Worm (Caenorhabditis elegans) whole organism, late embryonic: Measurements from ENCODE around the gene mon-2.

Source experiments
- C08G9.2 ChIP-seq: sonication (generic microtip); optimal IDR thresholded peaks from 2 replicates; lab custom pipeline; 2016; ENCODE audit warnings: mild to moderate bottlenecking, missing genetic modification characterization, moderate library complexity, missing compliant biosample characterization
- C38D4.7 ChIP-seq: fragments of 200-800 bp; sonication (Bioruptor generic); optimal IDR thresholded peaks from 2 replicates; lab custom pipeline; 2018; ENCODE audit warnings: mild to moderate bottlenecking, missing genetic modification characterization, moderate library complexity, missing compliant biosample characterization
- F13H6.1 ChIP-seq: sonication (generic microtip); optimal IDR thresholded peaks from 2 replicates; lab custom pipeline; 2016; ENCODE audit warnings: missing genetic modification characterization, missing compliant biosample characterization
- K02D7.2 ChIP-seq: sonication (generic microtip); optimal IDR thresholded peaks from 2 replicates; lab custom pipeline; 2017; ENCODE audit warnings: mild to moderate bottlenecking, missing genetic modification characterization, missing compliant biosample characterization
- Y22D7AL.16 ChIP-seq: sonication (generic microtip); optimal IDR thresholded peaks from 2 replicates; lab custom pipeline; 2016; ENCODE audit warnings: missing genetic modification characterization, missing compliant biosample characterization
- ama-1 ChIP-seq: fragments of 150-350 bp; optimal IDR thresholded peaks from 2 replicates; lab custom pipeline; 2014
- ceh-14 ChIP-seq: sonication (generic microtip); optimal IDR thresholded peaks from 2 replicates; lab custom pipeline; 2016; ENCODE audit warnings: missing genotype, missing genetic modification characterization, missing compliant biosample characterization
- ceh-18 ChIP-seq: sonication (generic microtip); optimal IDR thresholded peaks from 2 replicates; lab custom pipeline; 2016; ENCODE audit warnings: missing genetic modification characterization, missing compliant biosample characterization
- ceh-2 ChIP-seq: sonication (generic microtip); optimal IDR thresholded peaks from 2 replicates; lab custom pipeline; 2016; ENCODE audit warnings: missing genotype, missing genetic modification characterization, missing compliant biosample characterization
- ceh-22 ChIP-seq: sonication (generic microtip); optimal IDR thresholded peaks from 2 replicates; lab custom pipeline; 2017; ENCODE audit warnings: missing biosample characterization, missing genetic modification characterization
- ceh-24 ChIP-seq: sonication (generic microtip); optimal IDR thresholded peaks from 2 replicates; lab custom pipeline; 2016; ENCODE audit warnings: mild to moderate bottlenecking, missing genetic modification characterization, missing compliant biosample characterization
- ceh-30 ChIP-seq: fragments of 150-350 bp; optimal IDR thresholded peaks from 2 replicates; lab custom pipeline; 2014; ENCODE audit warnings: missing biosample characterization, missing genetic modification characterization
- ceh-31 ChIP-seq: sonication (generic microtip); optimal IDR thresholded peaks from 2 replicates; lab custom pipeline; 2016; ENCODE audit warnings: missing genetic modification characterization, missing compliant biosample characterization
- ceh-45 ChIP-seq: fragments of 200-800 bp; sonication (Bioruptor generic); IDR thresholded peaks from 2 replicates; pipeline ENCODE4 v1.3.6; 2022; ENCODE audit warnings: missing genetic modification reagents, missing genetic modification characterization, missing compliant biosample characterization
- ceh-6 ChIP-seq: fragments of 200-800 bp; sonication (Bioruptor generic); optimal IDR thresholded peaks from 2 replicates; lab custom pipeline; 2018; ENCODE audit warnings: mild to moderate bottlenecking, missing genetic modification characterization, missing compliant biosample characterization
- ceh-9 ChIP-seq: sonication (generic microtip); optimal IDR thresholded peaks from 2 replicates; lab custom pipeline; 2016; ENCODE audit warnings: mild to moderate bottlenecking, missing genetic modification characterization, inconsistent platforms, missing compliant biosample characterization
- che-1 ChIP-seq: sonication (generic microtip); optimal IDR thresholded peaks from 2 replicates; lab custom pipeline; 2016; ENCODE audit warnings: mild to moderate bottlenecking, missing genetic modification characterization, missing compliant biosample characterization
- dve-1 ChIP-seq: sonication (generic microtip); optimal IDR thresholded peaks from 2 replicates; lab custom pipeline; 2017; ENCODE audit warnings: antibody characterized with exemption, mild to moderate bottlenecking, missing genetic modification characterization, missing compliant biosample characterization
- elt-2 ChIP-seq: sonication (generic microtip); optimal IDR thresholded peaks from 2 replicates; lab custom pipeline; 2016; ENCODE audit warnings: missing genetic modification reagents, missing genetic modification characterization, missing compliant biosample characterization
- fkh-10 ChIP-seq: fragments of 150-350 bp; optimal IDR thresholded peaks from 2 replicates; lab custom pipeline; 2014; ENCODE audit warnings: missing biosample characterization, missing genetic modification reagents, missing genetic modification characterization
- hlh-13 ChIP-seq: fragments of 200-800 bp; sonication (Bioruptor generic); optimal IDR thresholded peaks from 2 replicates; lab custom pipeline; 2018; ENCODE audit warnings: mild to moderate bottlenecking, missing genetic modification characterization, missing compliant biosample characterization
- hlh-8 ChIP-seq: sonication (generic microtip); optimal IDR thresholded peaks from 2 replicates; lab custom pipeline; 2016; ENCODE audit warnings: missing genotype, missing genetic modification characterization, missing compliant biosample characterization
- lin-11 ChIP-seq: fragments of 200-800 bp; sonication (Bioruptor generic); optimal IDR thresholded peaks from 2 replicates; lab custom pipeline; 2018; ENCODE audit warnings: mild to moderate bottlenecking, missing genetic modification characterization, missing compliant biosample characterization
- mec-3 ChIP-seq: sonication (generic microtip); optimal IDR thresholded peaks from 2 replicates; lab custom pipeline; 2016; ENCODE audit warnings: borderline replicate concordance, missing genetic modification characterization, missing compliant biosample characterization
- nhr-11 ChIP-seq: fragments of 150-350 bp; optimal IDR thresholded peaks from 2 replicates; lab custom pipeline; 2014; ENCODE audit warnings: missing biosample characterization, missing genetic modification characterization
- odd-2 ChIP-seq: sonication (generic microtip); optimal IDR thresholded peaks from 2 replicates; lab custom pipeline; 2017; ENCODE audit warnings: antibody characterized with exemption, mild to moderate bottlenecking, missing genetic modification characterization, missing compliant biosample characterization
- pax-1 ChIP-seq: fragments of 150-350 bp; optimal IDR thresholded peaks from 2 replicates; lab custom pipeline; 2014; ENCODE audit warnings: missing biosample characterization, missing genetic modification characterization
- pha-2 ChIP-seq: sonication (generic microtip); optimal IDR thresholded peaks from 2 replicates; lab custom pipeline; 2017; ENCODE audit warnings: mild to moderate bottlenecking, missing genetic modification characterization, missing compliant biosample characterization
- pha-4 ChIP-seq: fragments of 150-350 bp; optimal IDR thresholded peaks from 2 replicates; lab custom pipeline; 2018; ENCODE audit warnings: missing biosample characterization, missing genetic modification reagents, missing genetic modification characterization
- pros-1 ChIP-seq: fragments of 150-350 bp; optimal IDR thresholded peaks from 2 replicates; lab custom pipeline; 2014; ENCODE audit warnings: missing biosample characterization, missing genetic modification reagents, missing genetic modification characterization
- ref-2 ChIP-seq: sonication (generic microtip); optimal IDR thresholded peaks from 2 replicates; lab custom pipeline; 2016; ENCODE audit warnings: missing genetic modification characterization, missing compliant biosample characterization
- sox-2 ChIP-seq: fragments of 200-800 bp; sonication (Bioruptor generic); IDR thresholded peaks from 2 replicates; pipeline ENCODE4 v1.3.6; 2022; ENCODE audit warnings: missing genetic modification reagents, missing genetic modification characterization, missing compliant biosample characterization
- tbx-7 ChIP-seq: sonication (generic microtip); optimal IDR thresholded peaks from 2 replicates; lab custom pipeline; 2016; ENCODE audit warnings: missing genotype, missing genetic modification characterization, missing compliant biosample characterization
- unc-3 ChIP-seq, 2 experiments: fragments of 200-800 bp in 1 of 2; sonication (Bioruptor generic) in 1 of 2; sonication (generic microtip) in 1 of 2; conservative IDR thresholded peaks in 1 of 2; optimal IDR thresholded peaks in 1 of 2; 2 replicates each; pipeline versions ENCODE4 v1.3.6 to Lab custom; 2016 to 2022; ENCODE audit warnings: missing compliant biosample characterization in 2 of 2, missing genetic modification characterization in 2 of 2, missing genetic modification reagents in 1 of 2
- unc-55 ChIP-seq: sonication (generic microtip); optimal IDR thresholded peaks from 2 replicates; lab custom pipeline; 2017; ENCODE audit warnings: missing biosample characterization, missing genetic modification reagents, missing genetic modification characterization
- unc-86 ChIP-seq: sonication (generic microtip); optimal IDR thresholded peaks from 2 replicates; lab custom pipeline; 2016; ENCODE audit warnings: missing genetic modification characterization, missing compliant biosample characterization
- zip-5 ChIP-seq: sonication (generic microtip); optimal IDR thresholded peaks from 2 replicates; lab custom pipeline; 2016; ENCODE audit warnings: missing genetic modification characterization, missing compliant biosample characterization
- ztf-16 ChIP-seq: sonication (generic microtip); optimal IDR thresholded peaks from 2 replicates; lab custom pipeline; 2017; ENCODE audit warnings: missing genetic modification characterization, missing compliant biosample characterization

mon-2 gene

ce11 chrIV:12080807-12081206, 15.8 kb upstream of the mon-2 start:
- TF ChIP-seq ama-1 (no peak), pha-4 (tag; lab: Kevin White, UChicago) (no peak), pros-1 (tag; lab: Kevin White, UChicago) (no peak), ceh-9 (tag; lab: Kevin White, UChicago) (no peak)

ce11 chrIV:12084178-12084577, 12.4 kb upstream of the mon-2 start, which contains the start of gene repo-1:
Gene repo-1, plus strand, starts transcription at chrIV:12084478.
- TF ChIP-seq odd-2 (tag; lab: Kevin White, UChicago) (no peak), zip-5 (tag; lab: Kevin White, UChicago) (no peak), unc-3 (GFP tag; conservative IDR thresholded peaks at IDR 0.05; lab: Robert Waterston, UW) (no peak), unc-3 (tag; optimal IDR thresholded peaks at IDR 0.05; lab: Kevin White, UChicago) (no peak), dve-1 (tag; lab: Kevin White, UChicago) (no peak), F13H6.1 (no peak), mec-3 (tag; lab: Kevin White, UChicago) (no peak), unc-55 (GFP tag; lab: Kevin White, UChicago) (no peak), ceh-9 (tag; lab: Kevin White, UChicago) (no peak), ref-2 (tag; lab: Kevin White, UChicago) (no peak), hlh-13 (no peak), ztf-16 (no peak), pha-2 (tag; lab: Kevin White, UChicago) (no peak), ceh-6 (GFP tag; lab: Kevin White, UChicago) (no peak), pha-4 (tag; lab: Kevin White, UChicago) (no peak), ceh-24 (tag; lab: Kevin White, UChicago) (no peak), ceh-45 (no peak), ceh-22 (tag; lab: Kevin White, UChicago) (no peak), unc-86 (no peak), ceh-31 (tag; lab: Kevin White, UChicago) (no peak), Y22D7AL.16 (tag; lab: Kevin White, UChicago) (no peak)

- TF ChIP-seq elt-2 (tag; lab: Kevin White, UChicago): no peak
- TF ChIP-seq ceh-18: no peak
- no peak for TF ChIP-seq C38D4.7 (GFP tag; lab: Kevin White, UChicago)
- TF ChIP-seq ceh-14 (tag; lab: Kevin White, UChicago): no peak
- no peak for TF ChIP-seq hlh-8 (tag; lab: Kevin White, UChicago)
- no peak for TF ChIP-seq sox-2 (GFP tag; lab: Robert Waterston, UW)
- no peak for TF ChIP-seq unc-86
- TF ChIP-seq ceh-6 (GFP tag; lab: Kevin White, UChicago): no peak
- no peak for TF ChIP-seq ceh-30
- no peak for TF ChIP-seq nhr-11 (tag; lab: Kevin White, UChicago)
- no peak for TF ChIP-seq fkh-10 (GFP tag; lab: Kevin White, UChicago)
- no peak for TF ChIP-seq pha-4 (tag; lab: Kevin White, UChicago)
- no peak for TF ChIP-seq Y22D7AL.16 (tag; lab: Kevin White, UChicago)
- no peak for TF ChIP-seq lin-11 (tag; lab: Kevin White, UChicago)
- TF ChIP-seq unc-3 (GFP tag; conservative IDR thresholded peaks at IDR 0.05; lab: Robert Waterston, UW): no peak
- no peak for TF ChIP-seq unc-3 (tag; optimal IDR thresholded peaks at IDR 0.05; lab: Kevin White, UChicago)
- no peak for TF ChIP-seq pros-1 (tag; lab: Kevin White, UChicago)
- no peak for TF ChIP-seq K02D7.2 (tag; lab: Kevin White, UChicago)
- no peak for TF ChIP-seq ceh-9 (tag; lab: Kevin White, UChicago)
Measured at ce11 chrIV:12084587-12084986, 12.0 kb upstream of the mon-2 start.

- TF ChIP-seq che-1 (no peak), tbx-7 (tag; lab: Kevin White, UChicago) (no peak), C08G9.2 (no peak), hlh-13 (no peak), ceh-2 (tag; lab: Kevin White, UChicago) (no peak), pax-1 (tag; lab: Kevin White, UChicago) (no peak), ceh-9 (tag; lab: Kevin White, UChicago) (no peak)
- TF ChIP-seq, all 69 proteins: peak for 0
Measured at ce11 chrIV:12085120-12085519, 11.5 kb upstream of the mon-2 start, which contains the start of gene rbm-34. Gene rbm-34, plus strand, starts transcription at chrIV:12085420.
